Fruit fly (Drosophila melanogaster) whole organism, embryonic: ENCODE results near the gene da.
A peak's percentile ranks its signal among the peaks of the same experiment; 100 is the strongest.

Source experiments
- CG10209 ChIP-seq: fragments of 200-800 bp; sonication (Bioruptor generic); optimal IDR thresholded peaks from 3 replicates; lab custom pipeline; 2017; ENCODE audit warnings: missing biosample characterization, mild to moderate bottlenecking, missing genetic modification characterization, missing genetic modification reagents
- CG10274 ChIP-seq: fragments of 200-800 bp; sonication (Bioruptor generic); optimal IDR thresholded peaks from 3 replicates; lab custom pipeline; 2017; ENCODE audit warnings: missing biosample characterization, mild to moderate bottlenecking, missing genetic modification characterization
- CG11504 ChIP-seq: fragments of 200-800 bp; sonication (Bioruptor generic); optimal IDR thresholded peaks from 3 replicates; lab custom pipeline; 2019; ENCODE audit warnings: missing biosample characterization, mild to moderate bottlenecking, missing genetic modification characterization, moderate library complexity
- CG11560 ChIP-seq: fragments of 200-800 bp; sonication (Bioruptor generic); IDR thresholded peaks from 3 replicates; pipeline ENCODE4 v1.3.6; 2022; ENCODE audit warnings: missing biosample characterization, missing genetic modification characterization
- CG11723 ChIP-seq: fragments of 200-800 bp; sonication (Bioruptor generic); optimal IDR thresholded peaks from 2 replicates; lab custom pipeline; 2017; ENCODE audit warnings: missing biosample characterization, mild to moderate bottlenecking, missing genetic modification characterization
- CG13287 ChIP-seq: fragments of 200-800 bp; sonication (Bioruptor generic); IDR thresholded peaks from 2 replicates; pipeline ENCODE4 v1.3.6; 2022; ENCODE audit warnings: missing biosample characterization, missing genetic modification characterization; ENCODE audit not compliant: partially characterized antibody
- CG14667 ChIP-seq: fragments of 200-800 bp; sonication (Bioruptor generic); IDR thresholded peaks from 2 replicates; pipeline ENCODE4 v1.3.6; 2022; ENCODE audit warnings: missing biosample characterization, missing genetic modification characterization
- CG1603 ChIP-seq: fragments of 200-800 bp; sonication (Bioruptor generic); optimal IDR thresholded peaks from 2 replicates; lab custom pipeline; 2019; ENCODE audit warnings: missing biosample characterization, mild to moderate bottlenecking, missing genetic modification characterization, moderate library complexity
- CG17612 ChIP-seq: fragments of 200-800 bp; sonication (Bioruptor generic); IDR thresholded peaks from 2 replicates; pipeline ENCODE4 v1.3.6; 2022; ENCODE audit warnings: missing biosample characterization, missing genetic modification characterization
- CG17912 ChIP-seq: fragments of 200-800 bp; sonication (Bioruptor generic); optimal IDR thresholded peaks from 2 replicates; lab custom pipeline; 2018; ENCODE audit warnings: missing biosample characterization, mild to moderate bottlenecking, missing genetic modification characterization
- CG18476 ChIP-seq: fragments of 200-800 bp; sonication (Bioruptor generic); optimal IDR thresholded peaks from 2 replicates; lab custom pipeline; 2016; ENCODE audit warnings: missing biosample characterization, mild to moderate bottlenecking, missing genetic modification characterization
- CG2116 ChIP-seq: fragments of 200-800 bp; sonication (Bioruptor generic); optimal IDR thresholded peaks from 3 replicates; lab custom pipeline; 2018; ENCODE audit warnings: missing biosample characterization, mild to moderate bottlenecking, missing genetic modification characterization
- CG30020 ChIP-seq: fragments of 200-800 bp; optimal IDR thresholded peaks from 2 replicates; lab custom pipeline; 2019; ENCODE audit warnings: missing biosample characterization, mild to moderate bottlenecking, missing genetic modification characterization, moderate library complexity
- CG4360 ChIP-seq: fragments of 200-800 bp; sonication (Bioruptor generic); IDR thresholded peaks from 2 replicates; pipeline ENCODE4 v1.3.6; 2022; ENCODE audit warnings: missing biosample characterization, missing genetic modification characterization
- CG6791 ChIP-seq: fragments of 200-800 bp; sonication (Bioruptor generic); IDR thresholded peaks from 3 replicates; pipeline ENCODE4 v1.3.6; 2022; ENCODE audit warnings: missing biosample characterization, missing genetic modification characterization; ENCODE audit not compliant: partially characterized antibody
- CG9797 ChIP-seq: fragments of 200-800 bp; sonication (Bioruptor generic); optimal IDR thresholded peaks from 3 replicates; lab custom pipeline; 2018; ENCODE audit warnings: missing biosample characterization, mild to moderate bottlenecking, missing genetic modification characterization
- Doc3 ChIP-seq: fragments of 200-800 bp; sonication (Bioruptor generic); IDR thresholded peaks from 3 replicates; pipeline ENCODE4 v1.3.6; 2022; ENCODE audit warnings: missing biosample characterization, missing genetic modification characterization; ENCODE audit not compliant: partially characterized antibody
- Dp ChIP-seq: fragments of 200-800 bp; sonication (Bioruptor generic); optimal IDR thresholded peaks from 2 replicates; lab custom pipeline; 2018; ENCODE audit warnings: missing biosample characterization, mild to moderate bottlenecking, missing genetic modification characterization, moderate library complexity
- Ets97D ChIP-seq: fragments of 200-800 bp; sonication (Bioruptor generic); optimal IDR thresholded peaks from 3 replicates; lab custom pipeline; 2016; ENCODE audit warnings: missing biosample characterization, missing genetic modification characterization
- H2.0 ChIP-seq: fragments of 200-800 bp; sonication (Bioruptor generic); IDR thresholded peaks from 2 replicates; pipeline ENCODE4 v1.3.6; 2022; ENCODE audit warnings: missing biosample characterization, missing genetic modification characterization
- Lpt ChIP-seq: fragments of >200 bp; optimal IDR thresholded peaks from 2 replicates; lab custom pipeline; 2018; ENCODE audit warnings: missing biosample characterization, missing genetic modification characterization
- NfI ChIP-seq: fragments of 200-800 bp; sonication (Bioruptor generic); optimal IDR thresholded peaks from 3 replicates; lab custom pipeline; 2018; ENCODE audit warnings: missing biosample characterization, mild to moderate bottlenecking, missing genetic modification characterization, moderate library complexity
- Ptx1 ChIP-seq: fragments of 200-800 bp; sonication (Bioruptor generic); IDR thresholded peaks from 2 replicates; pipeline ENCODE4 v1.3.6; 2022; ENCODE audit warnings: missing biosample characterization, missing genetic modification characterization
- Side ChIP-seq: fragments of 200-800 bp; sonication (Bioruptor generic); optimal IDR thresholded peaks from 2 replicates; lab custom pipeline; 2016; ENCODE audit warnings: missing biosample characterization, missing genetic modification characterization
- Sin3A ChIP-seq: fragments of >200 bp; optimal IDR thresholded peaks from 2 replicates; lab custom pipeline; 2018
- Stat92E ChIP-seq, 3 experiments: fragments of >200 bp in 2 of 3; fragments of 200-800 bp in 1 of 3; sonication (Bioruptor generic) in 1 of 3; optimal IDR thresholded peaks; 2 replicates each; lab custom pipeline; 2017 to 2019; ENCODE audit warnings: missing biosample characterization in 3 of 3, missing genetic modification characterization in 3 of 3, mild to moderate bottlenecking in 1 of 3, moderate library complexity in 1 of 3
- Xbp1 ChIP-seq: fragments of 200-800 bp; sonication (Bioruptor generic); optimal IDR thresholded peaks from 3 replicates; lab custom pipeline; 2016; ENCODE audit warnings: missing biosample characterization, mild to moderate bottlenecking, missing genetic modification characterization
- YL-1 ChIP-seq: fragments of 200-800 bp; sonication (Bioruptor generic); optimal IDR thresholded peaks from 3 replicates; lab custom pipeline; 2017; ENCODE audit warnings: missing biosample characterization, mild to moderate bottlenecking, missing genetic modification characterization
- ara ChIP-seq: fragments of 200-800 bp; sonication (Bioruptor generic); IDR thresholded peaks from 2 replicates; pipeline ENCODE4 v1.3.6; 2022; ENCODE audit warnings: missing biosample characterization, missing genetic modification characterization
- ase ChIP-seq: fragments of 200-800 bp; sonication (Bioruptor generic); IDR thresholded peaks from 3 replicates; pipeline ENCODE4 v1.3.6; 2022; ENCODE audit warnings: missing biosample characterization, missing genetic modification characterization
- ci ChIP-seq: fragments of 200-800 bp; sonication (Bioruptor generic); IDR thresholded peaks from 3 replicates; pipeline ENCODE4 v1.3.6; 2022; ENCODE audit warnings: missing biosample characterization, missing genetic modification characterization
- da ChIP-seq: fragments of 200-800 bp; sonication (Bioruptor generic); optimal IDR thresholded peaks from 2 replicates; lab custom pipeline; 2016; ENCODE audit warnings: missing biosample characterization, missing genetic modification characterization
- dysf ChIP-seq: fragments of 200-800 bp; sonication (Bioruptor generic); IDR thresholded peaks from 3 replicates; pipeline ENCODE4 v1.3.6; 2022; ENCODE audit warnings: missing biosample characterization, missing genetic modification characterization
- ind ChIP-seq: fragments of 200-800 bp; sonication (Bioruptor generic); optimal IDR thresholded peaks from 3 replicates; lab custom pipeline; 2016; ENCODE audit warnings: missing biosample characterization, missing genetic modification characterization
- mld ChIP-seq: fragments of 200-800 bp; sonication (Bioruptor generic); IDR thresholded peaks from 3 replicates; pipeline ENCODE4 v1.3.6; 2022; ENCODE audit warnings: missing biosample characterization, missing genetic modification characterization; ENCODE audit not compliant: partially characterized antibody
- pfk ChIP-seq: fragments of 200-800 bp; sonication (Bioruptor generic); optimal IDR thresholded peaks from 2 replicates; lab custom pipeline; 2018; ENCODE audit warnings: missing biosample characterization, mild to moderate bottlenecking, missing genetic modification characterization, moderate library complexity
- psq ChIP-seq: fragments of 200-800 bp; sonication (Bioruptor generic); optimal IDR thresholded peaks from 2 replicates; lab custom pipeline; 2017; ENCODE audit warnings: missing biosample characterization, missing genetic modification characterization

Gene da

DNA sequence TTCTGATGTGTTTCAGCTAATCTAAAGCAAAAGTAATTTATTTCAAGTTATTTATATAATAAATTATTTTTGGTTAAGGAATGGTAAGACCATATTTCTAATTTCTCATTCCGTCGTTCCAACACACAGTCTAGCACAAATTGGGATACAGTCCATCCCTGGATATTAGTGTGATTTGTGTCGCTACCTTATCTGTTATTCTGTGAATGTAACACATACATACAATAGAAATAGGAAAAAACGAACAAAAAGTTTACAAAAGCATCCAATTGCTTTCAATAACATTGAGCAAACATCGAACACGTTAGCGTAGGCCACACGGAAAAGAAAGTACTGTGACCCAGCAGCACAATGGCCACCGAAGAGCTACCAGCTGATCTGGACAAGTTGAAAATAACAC is 21.4 kb upstream of the da start, which contains the start of gene CG5056 (continued):
- TF ChIP-seq ind (GFP tag; lab: Kevin White, UChicago) = no peak
- peak; percentile 30; the same call in 1 of the 2 replicates for TF ChIP-seq CG14667 (GFP tag; lab: Robert Waterston, UW)
- no peak for TF ChIP-seq CG11504 (tag; lab: Kevin White, UChicago)
- peak; percentile 78 for TF ChIP-seq YL-1
- TF ChIP-seq NfI (GFP tag; lab: Kevin White, UChicago) = peak; percentile 28
- TF ChIP-seq Side (GFP tag; lab: Kevin White, UChicago) = no peak
- no peak for TF ChIP-seq mld (GFP tag; lab: Robert Waterston, UW)
- TF ChIP-seq Dp (GFP tag; lab: Kevin White, UChicago) = peak; percentile 36
- peak; percentile 19 for TF ChIP-seq CG17912 (GFP tag; lab: Kevin White, UChicago)
- no peak for TF ChIP-seq CG10209
- TF ChIP-seq CG10274 (GFP tag; lab: Kevin White, UChicago) = no peak
- TF ChIP-seq H2.0 (GFP tag; lab: Robert Waterston, UW) = no peak
- no peak for TF ChIP-seq CG18476 (GFP tag; lab: Kevin White, UChicago)
- TF ChIP-seq Ptx1 (GFP tag; lab: Robert Waterston, UW) = no peak
- no peak for TF ChIP-seq Sin3A
- TF ChIP-seq Stat92E (GFP tag; optimal IDR thresholded peaks at IDR 0.05; lab: Kevin White, UChicago) = peak in 1 of 3 experiments; percentile 77
- peak; percentile 56 for TF ChIP-seq CG2116 (GFP tag; lab: Kevin White, UChicago)
- TF ChIP-seq CG9797 = peak; percentile 63
- peak; percentile 28 for TF ChIP-seq Xbp1 (GFP tag; lab: Kevin White, UChicago)
- TF ChIP-seq ara (GFP tag; lab: Robert Waterston, UW) = no peak
- TF ChIP-seq psq (GFP tag; lab: Kevin White, UChicago) = no peak
- TF ChIP-seq CG13287 (GFP tag; lab: Robert Waterston, UW) = 0 out of 2 replicates have a peak, but pooled peaks have one; percentile 39

DNA sequence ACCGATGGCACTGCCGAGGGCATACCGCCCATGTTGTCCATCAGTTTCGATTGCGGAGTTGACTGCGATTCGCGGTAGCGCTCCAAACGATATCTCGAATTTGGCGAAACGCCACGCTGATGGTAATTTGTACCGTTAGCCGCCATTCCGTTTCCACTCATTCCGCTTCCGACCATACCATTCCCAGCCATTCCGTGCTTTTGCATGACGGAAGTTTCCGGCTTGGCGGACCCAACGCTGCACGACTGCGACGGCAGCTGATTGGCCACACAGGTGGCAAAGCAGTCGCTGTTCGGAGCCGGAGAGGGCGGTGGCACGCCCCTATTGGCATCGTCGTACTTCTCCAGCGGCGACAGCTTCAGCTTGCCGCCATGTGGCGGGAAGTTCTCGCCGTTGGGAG is 15.6 kb upstream of the da start:
- TF ChIP-seq CG11560 (0 out of 3 replicates have a peak, but pooled peaks have one; percentile 35), H2.0 (GFP tag; lab: Robert Waterston, UW) (no peak), ase (GFP tag; lab: Robert Waterston, UW) (0 out of 3 replicates have a peak, but pooled peaks have one; percentile 11), CG6791 (GFP tag; lab: Robert Waterston, UW) (no peak), Doc3 (GFP tag; lab: Robert Waterston, UW) (0 out of 3 replicates have a peak, but pooled peaks have one; percentile 32), CG11723 (peak; percentile 18), pfk (peak; percentile 86), Ets97D (GFP tag; lab: Kevin White, UChicago) (peak; percentile 11), CG4360 (GFP tag; lab: Robert Waterston, UW) (no peak), dysf (0 out of 3 replicates have a peak, but pooled peaks have one; percentile 28), da (GFP tag; lab: Kevin White, UChicago) (peak; percentile 13), Lpt (GFP tag; lab: Kevin White, UChicago) (no peak), CG30020 (tag; lab: Kevin White, UChicago) (peak; percentile 49), ci (GFP tag; lab: Robert Waterston, UW) (0 out of 3 replicates have a peak, but pooled peaks have one; percentile 33), CG1603 (tag; lab: Kevin White, UChicago) (peak; percentile 67), CG17612 (GFP tag; lab: Robert Waterston, UW) (0 out of 2 replicates have a peak, but pooled peaks have one; percentile 28)
